Worm (Caenorhabditis elegans) whole organism, late embryonic: ENCODE measurements around the gene rpb-11.

Experiments used
- C08G9.2 ChIP-seq: sonication (generic microtip); optimal IDR thresholded peaks from 2 replicates; lab custom pipeline; 2016; ENCODE audit warnings: mild to moderate bottlenecking, missing genetic modification characterization, moderate library complexity, missing compliant biosample characterization
- K09A11.1 ChIP-seq: sonication (generic microtip); optimal IDR thresholded peaks from 2 replicates; lab custom pipeline; 2017; ENCODE audit warnings: antibody characterized with exemption, mild to moderate bottlenecking, missing genetic modification characterization, missing compliant biosample characterization; ENCODE audit not compliant: insufficient read depth
- T23F11.4 ChIP-seq: fragments of 200-800 bp; sonication (Bioruptor generic); optimal IDR thresholded peaks from 2 replicates; lab custom pipeline; 2018; ENCODE audit warnings: mild to moderate bottlenecking, missing genetic modification characterization, missing compliant biosample characterization
- Y22D7AL.16 ChIP-seq: sonication (generic microtip); optimal IDR thresholded peaks from 2 replicates; lab custom pipeline; 2016; ENCODE audit warnings: missing genetic modification characterization, missing compliant biosample characterization
- ahr-1 ChIP-seq: sonication (generic microtip); optimal IDR thresholded peaks from 2 replicates; lab custom pipeline; 2016; ENCODE audit warnings: missing genetic modification characterization, missing compliant biosample characterization
- ceh-14 ChIP-seq: sonication (generic microtip); optimal IDR thresholded peaks from 2 replicates; lab custom pipeline; 2016; ENCODE audit warnings: missing genotype, missing genetic modification characterization, missing compliant biosample characterization
- ceh-18 ChIP-seq: sonication (generic microtip); optimal IDR thresholded peaks from 2 replicates; lab custom pipeline; 2016; ENCODE audit warnings: missing genetic modification characterization, missing compliant biosample characterization
- ceh-22 ChIP-seq: sonication (generic microtip); optimal IDR thresholded peaks from 2 replicates; lab custom pipeline; 2017; ENCODE audit warnings: missing biosample characterization, missing genetic modification characterization
- ceh-24 ChIP-seq: sonication (generic microtip); optimal IDR thresholded peaks from 2 replicates; lab custom pipeline; 2016; ENCODE audit warnings: mild to moderate bottlenecking, missing genetic modification characterization, missing compliant biosample characterization
- ceh-30 ChIP-seq: fragments of 150-350 bp; optimal IDR thresholded peaks from 2 replicates; lab custom pipeline; 2014; ENCODE audit warnings: missing biosample characterization, missing genetic modification characterization
- ceh-31 ChIP-seq: sonication (generic microtip); optimal IDR thresholded peaks from 2 replicates; lab custom pipeline; 2016; ENCODE audit warnings: missing genetic modification characterization, missing compliant biosample characterization
- ceh-34 ChIP-seq: sonication (generic microtip); optimal IDR thresholded peaks from 2 replicates; lab custom pipeline; 2016; ENCODE audit warnings: mild to moderate bottlenecking, missing genetic modification characterization, missing compliant biosample characterization
- ceh-48 ChIP-seq: sonication (generic microtip); optimal IDR thresholded peaks from 2 replicates; lab custom pipeline; 2016; ENCODE audit warnings: missing genetic modification characterization, inconsistent platforms, missing compliant biosample characterization
- ceh-9 ChIP-seq: sonication (generic microtip); optimal IDR thresholded peaks from 2 replicates; lab custom pipeline; 2016; ENCODE audit warnings: mild to moderate bottlenecking, missing genetic modification characterization, inconsistent platforms, missing compliant biosample characterization
- che-1 ChIP-seq: sonication (generic microtip); optimal IDR thresholded peaks from 2 replicates; lab custom pipeline; 2016; ENCODE audit warnings: mild to moderate bottlenecking, missing genetic modification characterization, missing compliant biosample characterization
- dmd-4 ChIP-seq: sonication (generic microtip); optimal IDR thresholded peaks from 2 replicates; lab custom pipeline; 2016; ENCODE audit warnings: borderline replicate concordance, missing genetic modification characterization, missing compliant biosample characterization
- dve-1 ChIP-seq: sonication (generic microtip); optimal IDR thresholded peaks from 2 replicates; lab custom pipeline; 2017; ENCODE audit warnings: antibody characterized with exemption, mild to moderate bottlenecking, missing genetic modification characterization, missing compliant biosample characterization
- elt-2 ChIP-seq: sonication (generic microtip); optimal IDR thresholded peaks from 2 replicates; lab custom pipeline; 2016; ENCODE audit warnings: missing genetic modification reagents, missing genetic modification characterization, missing compliant biosample characterization
- elt-4 ChIP-seq: sonication (generic microtip); optimal IDR thresholded peaks from 2 replicates; lab custom pipeline; 2016; ENCODE audit warnings: missing genetic modification characterization, missing compliant biosample characterization
- ets-4 ChIP-seq: sonication (generic microtip); optimal IDR thresholded peaks from 2 replicates; lab custom pipeline; 2016; ENCODE audit warnings: missing genetic modification characterization, missing compliant biosample characterization
- fax-1 ChIP-seq: sonication (generic microtip); optimal IDR thresholded peaks from 2 replicates; lab custom pipeline; 2016; ENCODE audit warnings: missing genotype, missing genetic modification characterization, missing compliant biosample characterization
- fkh-10 ChIP-seq: fragments of 150-350 bp; optimal IDR thresholded peaks from 2 replicates; lab custom pipeline; 2014; ENCODE audit warnings: missing biosample characterization, missing genetic modification reagents, missing genetic modification characterization
- fkh-6 ChIP-seq: sonication (generic microtip); optimal IDR thresholded peaks from 2 replicates; lab custom pipeline; 2016; ENCODE audit warnings: missing genetic modification characterization, missing compliant biosample characterization
- hlh-15 ChIP-seq: sonication (generic microtip); optimal IDR thresholded peaks from 2 replicates; lab custom pipeline; 2016; ENCODE audit warnings: missing genetic modification characterization, missing compliant biosample characterization
- hlh-30 ChIP-seq: sonication (generic microtip); optimal IDR thresholded peaks from 2 replicates; lab custom pipeline; 2017; ENCODE audit warnings: antibody characterized with exemption, missing genetic modification characterization, missing compliant biosample characterization; ENCODE audit not compliant: insufficient read depth
- hlh-6 ChIP-seq: sonication (generic microtip); optimal IDR thresholded peaks from 2 replicates; lab custom pipeline; 2016; ENCODE audit warnings: missing genotype, missing genetic modification characterization, missing compliant biosample characterization
- hlh-8 ChIP-seq: sonication (generic microtip); optimal IDR thresholded peaks from 2 replicates; lab custom pipeline; 2016; ENCODE audit warnings: missing genotype, missing genetic modification characterization, missing compliant biosample characterization
- madf-2 ChIP-seq: sonication (generic microtip); optimal IDR thresholded peaks from 2 replicates; lab custom pipeline; 2017; ENCODE audit warnings: missing genetic modification characterization, missing compliant biosample characterization
- mec-3 ChIP-seq: sonication (generic microtip); optimal IDR thresholded peaks from 2 replicates; lab custom pipeline; 2016; ENCODE audit warnings: borderline replicate concordance, missing genetic modification characterization, missing compliant biosample characterization
- nhr-11 ChIP-seq: fragments of 150-350 bp; optimal IDR thresholded peaks from 2 replicates; lab custom pipeline; 2014; ENCODE audit warnings: missing biosample characterization, missing genetic modification characterization
- nhr-232 ChIP-seq: sonication (generic microtip); optimal IDR thresholded peaks from 2 replicates; lab custom pipeline; 2016; ENCODE audit warnings: missing genetic modification characterization, missing compliant biosample characterization
- npax-4 ChIP-seq: sonication (generic microtip); optimal IDR thresholded peaks from 2 replicates; lab custom pipeline; 2016; ENCODE audit warnings: missing genetic modification characterization, missing compliant biosample characterization
- pha-4 ChIP-seq: fragments of 150-350 bp; optimal IDR thresholded peaks from 2 replicates; lab custom pipeline; 2018; ENCODE audit warnings: missing biosample characterization, missing genetic modification reagents, missing genetic modification characterization
- pros-1 ChIP-seq: fragments of 150-350 bp; optimal IDR thresholded peaks from 2 replicates; lab custom pipeline; 2014; ENCODE audit warnings: missing biosample characterization, missing genetic modification reagents, missing genetic modification characterization
- rnt-1 ChIP-seq: sonication (generic microtip); optimal IDR thresholded peaks from 2 replicates; lab custom pipeline; 2016; ENCODE audit warnings: missing genetic modification characterization, missing compliant biosample characterization
- sdc-2 ChIP-seq: sonication (generic microtip); optimal IDR thresholded peaks from 2 replicates; lab custom pipeline; 2016; ENCODE audit warnings: missing genotype, missing genetic modification characterization, missing compliant biosample characterization
- sox-4 ChIP-seq: sonication (generic microtip); optimal IDR thresholded peaks from 2 replicates; lab custom pipeline; 2017; ENCODE audit warnings: mild to moderate bottlenecking, missing genetic modification characterization, inconsistent platforms, missing compliant biosample characterization
- syd-9 ChIP-seq: sonication (generic microtip); optimal IDR thresholded peaks from 2 replicates; lab custom pipeline; 2016; ENCODE audit warnings: mild to moderate bottlenecking, missing genetic modification characterization, moderate library complexity, missing compliant biosample characterization
- ttx-3 ChIP-seq: sonication (generic microtip); optimal IDR thresholded peaks from 2 replicates; lab custom pipeline; 2016; ENCODE audit warnings: missing genetic modification reagents, missing genetic modification characterization, missing compliant biosample characterization
- unc-3 ChIP-seq, 2 experiments: fragments of 200-800 bp in 1 of 2; sonication (Bioruptor generic) in 1 of 2; sonication (generic microtip) in 1 of 2; conservative IDR thresholded peaks in 1 of 2; optimal IDR thresholded peaks in 1 of 2; 2 replicates each; pipeline versions ENCODE4 v1.3.6 to Lab custom; 2016 to 2022; ENCODE audit warnings: missing compliant biosample characterization in 2 of 2, missing genetic modification characterization in 2 of 2, missing genetic modification reagents in 1 of 2
- unc-42 ChIP-seq: sonication (generic microtip); optimal IDR thresholded peaks from 2 replicates; lab custom pipeline; 2016; ENCODE audit warnings: missing genotype, missing genetic modification characterization, missing compliant biosample characterization
- unc-55 ChIP-seq: sonication (generic microtip); optimal IDR thresholded peaks from 2 replicates; lab custom pipeline; 2017; ENCODE audit warnings: missing biosample characterization, missing genetic modification reagents, missing genetic modification characterization
- zip-5 ChIP-seq: sonication (generic microtip); optimal IDR thresholded peaks from 2 replicates; lab custom pipeline; 2016; ENCODE audit warnings: missing genetic modification characterization, missing compliant biosample characterization

The rpb-11 gene

ce11 chrII:14063044-14063500 lies 3.2 kb downstream of the rpb-11 start, which contains the start of gene lem-2 (continued):
- TF ChIP-seq hlh-8 (tag; lab: Kevin White, UChicago) (peak; percentile 97), hlh-30 (no peak), elt-4 (tag; lab: Kevin White, UChicago) (no peak), Y22D7AL.16 (tag; lab: Kevin White, UChicago) (peak; percentile 58), mec-3 (no peak), unc-42 (tag; lab: Kevin White, UChicago) (peak; percentile 80), C08G9.2 (peak; percentile 90), hlh-6 (tag; lab: Kevin White, UChicago) (peak; percentile 61), sox-4 (peak; percentile 57), T23F11.4 (peak; percentile 68), madf-2 (tag; lab: Kevin White, UChicago) (peak; percentile 61), pros-1 (tag; lab: Kevin White, UChicago) (no peak), fkh-10 (GFP tag; lab: Kevin White, UChicago) (no peak), sdc-2 (tag; lab: Kevin White, UChicago) (no peak), ets-4 (tag; lab: Kevin White, UChicago) (peak; percentile 90), dmd-4 (tag; lab: Kevin White, UChicago) (peak; percentile 52), hlh-15 (tag; lab: Kevin White, UChicago) (peak; percentile 89), unc-55 (GFP tag; lab: Kevin White, UChicago) (no peak), fax-1 (peak; percentile 95), syd-9 (tag; lab: Kevin White, UChicago) (peak; percentile 67), ceh-48 (tag; lab: Kevin White, UChicago) (peak; percentile 34), ceh-30 (tag; lab: Kevin White, UChicago) (no peak), elt-2 (tag; lab: Kevin White, UChicago) (peak; percentile 95), nhr-232 (no peak), ceh-9 (no peak), ceh-22 (tag; lab: Kevin White, UChicago) (no peak), unc-3 (GFP tag; conservative IDR thresholded peaks at IDR 0.05; lab: Robert Waterston, UW) (no peak), unc-3 (tag; optimal IDR thresholded peaks at IDR 0.05; lab: Kevin White, UChicago) (peak; percentile 88), K09A11.1 (no peak), dve-1 (tag; lab: Kevin White, UChicago) (no peak), fkh-6 (tag; lab: Kevin White, UChicago) (peak; percentile 72), ceh-18 (peak; percentile 63), che-1 (tag; lab: Kevin White, UChicago) (peak; percentile 45), ceh-14 (tag; lab: Kevin White, UChicago) (peak; percentile 96), npax-4 (tag; lab: Kevin White, UChicago) (peak; percentile 64), zip-5 (tag; lab: Kevin White, UChicago) (peak; percentile 96), ceh-31 (tag; lab: Kevin White, UChicago) (peak; percentile 99), ceh-34 (tag; lab: Kevin White, UChicago) (peak; percentile 98), rnt-1 (tag; lab: Kevin White, UChicago) (peak; percentile 89)
- TF ChIP-seq, all 69 proteins: peak for 46

ce11 chrII:14064051-14064450 lies 4.2 kb downstream of the rpb-11 start:
- TF ChIP-seq ceh-24 (tag; lab: Kevin White, UChicago), result no peak
- TF ChIP-seq ttx-3 (tag; lab: Kevin White, UChicago), result no peak
- TF ChIP-seq ceh-18, result no peak
- no peak for TF ChIP-seq ceh-30 (tag; lab: Kevin White, UChicago)
- TF ChIP-seq rnt-1 (tag; lab: Kevin White, UChicago), result no peak
- TF ChIP-seq ahr-1, result no peak
- TF ChIP-seq madf-2 (tag; lab: Kevin White, UChicago), result no peak
- no peak for TF ChIP-seq nhr-11 (tag; lab: Kevin White, UChicago)
- TF ChIP-seq fkh-6 (tag; lab: Kevin White, UChicago), result no peak
- TF ChIP-seq elt-4 (tag; lab: Kevin White, UChicago), result no peak
- TF ChIP-seq pha-4 (tag; lab: Kevin White, UChicago), result no peak
- no peak for TF ChIP-seq fkh-10 (GFP tag; lab: Kevin White, UChicago)
- TF ChIP-seq elt-2 (tag; lab: Kevin White, UChicago), result no peak
- TF ChIP-seq dmd-4 (tag; lab: Kevin White, UChicago), result no peak
